Fruit fly (Drosophila melanogaster) whole organism, embryonic: Measurements from ENCODE around the gene ddbt.

Experiments
- Adf1 ChIP-seq: fragments of 200-800 bp; sonication (Bioruptor generic); IDR thresholded peaks from 2 replicates; pipeline ENCODE4 v1.3.6; 2022; ENCODE audit warnings: missing biosample characterization, missing genetic modification characterization
- Antp ChIP-seq: fragments of 200-800 bp; sonication (Bioruptor generic); optimal IDR thresholded peaks from 3 replicates; lab custom pipeline; 2016; ENCODE audit warnings: missing biosample characterization, missing genetic modification characterization
- Atf6 ChIP-seq: fragments of 200-800 bp; sonication (Bioruptor generic); IDR thresholded peaks from 2 replicates; pipeline ENCODE4 v1.3.6; 2022; ENCODE audit warnings: missing biosample characterization, missing genetic modification characterization
- B-H2 ChIP-seq: fragments of 200-800 bp; sonication (Bioruptor generic); optimal IDR thresholded peaks from 2 replicates; lab custom pipeline; 2018; ENCODE audit warnings: missing biosample characterization, mild to moderate bottlenecking, missing genetic modification characterization
- CG10959 ChIP-seq: fragments of 200-800 bp; sonication (Bioruptor generic); IDR thresholded peaks from 2 replicates; pipeline ENCODE4 v1.3.6; 2022; ENCODE audit warnings: missing biosample characterization, missing genetic modification characterization
- CG12391 ChIP-seq: fragments of 200-800 bp; sonication (Bioruptor generic); optimal IDR thresholded peaks from 3 replicates; lab custom pipeline; 2018; ENCODE audit warnings: missing biosample characterization, mild to moderate bottlenecking, missing genetic modification characterization, moderate library complexity
- CG14710 ChIP-seq: fragments of 200-800 bp; sonication (Bioruptor generic); optimal IDR thresholded peaks from 3 replicates; lab custom pipeline; 2019; ENCODE audit warnings: missing biosample characterization, mild to moderate bottlenecking, missing genetic modification characterization, moderate library complexity
- CG14965 ChIP-seq: fragments of 200-800 bp; sonication (Bioruptor generic); optimal IDR thresholded peaks from 2 replicates; lab custom pipeline; 2016; ENCODE audit warnings: missing biosample characterization, missing genetic modification characterization, borderline replicate concordance
- CG15269 ChIP-seq: fragments of 200-800 bp; sonication (Bioruptor generic); optimal IDR thresholded peaks from 2 replicates; lab custom pipeline; 2018; ENCODE audit warnings: missing biosample characterization, mild to moderate bottlenecking, missing genetic modification characterization, moderate library complexity
- CG15479 ChIP-seq: fragments of 200-800 bp; sonication (Bioruptor generic); optimal IDR thresholded peaks from 3 replicates; lab custom pipeline; 2019; ENCODE audit warnings: missing biosample characterization, mild to moderate bottlenecking, missing genetic modification characterization, moderate library complexity
- CG16815 ChIP-seq: fragments of 200-800 bp; sonication (Bioruptor generic); optimal IDR thresholded peaks from 3 replicates; lab custom pipeline; 2017; ENCODE audit warnings: missing biosample characterization, mild to moderate bottlenecking, missing genetic modification characterization
- CG17328 ChIP-seq: fragments of 200-800 bp; sonication (Bioruptor generic); IDR thresholded peaks from 2 replicates; pipeline ENCODE4 v1.3.6; 2022; ENCODE audit warnings: missing biosample characterization, missing genetic modification characterization
- CG18262 ChIP-seq: fragments of 200-800 bp; optimal IDR thresholded peaks from 3 replicates; lab custom pipeline; 2019; ENCODE audit warnings: missing biosample characterization, mild to moderate bottlenecking, missing genetic modification characterization, moderate library complexity
- CG30431 ChIP-seq: fragments of 200-800 bp; sonication (Bioruptor generic); optimal IDR thresholded peaks from 2 replicates; lab custom pipeline; 2017; ENCODE audit warnings: missing biosample characterization, missing genetic modification characterization
- CG33213 ChIP-seq: fragments of 200-800 bp; sonication (Bioruptor generic); optimal IDR thresholded peaks from 3 replicates; lab custom pipeline; 2016; ENCODE audit warnings: missing biosample characterization, missing genetic modification characterization
- CG34224 ChIP-seq: fragments of 200-800 bp; sonication (Bioruptor generic); IDR thresholded peaks from 3 replicates; pipeline ENCODE4 v1.3.6; 2022; ENCODE audit warnings: missing biosample characterization, missing genetic modification characterization; ENCODE audit not compliant: partially characterized antibody
- CG3838 ChIP-seq: fragments of 200-800 bp; sonication (Bioruptor generic); optimal IDR thresholded peaks from 3 replicates; lab custom pipeline; 2016; ENCODE audit warnings: missing biosample characterization, missing genetic modification characterization
- CG3995 ChIP-seq: fragments of 200-800 bp; sonication (Bioruptor generic); optimal IDR thresholded peaks from 3 replicates; lab custom pipeline; 2016; ENCODE audit warnings: missing biosample characterization, missing genetic modification characterization
- CG4282 ChIP-seq: fragments of 200-800 bp; sonication (Bioruptor generic); optimal IDR thresholded peaks from 2 replicates; lab custom pipeline; 2016; ENCODE audit warnings: missing biosample characterization, missing genetic modification characterization
- CG4328 ChIP-seq: fragments of 200-800 bp; sonication (Bioruptor generic); optimal IDR thresholded peaks from 3 replicates; lab custom pipeline; 2017; ENCODE audit warnings: missing biosample characterization, missing genetic modification reagents, missing genetic modification characterization
- CG8924 ChIP-seq: fragments of 200-800 bp; optimal IDR thresholded peaks from 3 replicates; lab custom pipeline; 2019; ENCODE audit warnings: missing biosample characterization, mild to moderate bottlenecking, missing genetic modification characterization, moderate library complexity
- CG8944 ChIP-seq: fragments of 200-800 bp; sonication (Bioruptor generic); optimal IDR thresholded peaks from 3 replicates; lab custom pipeline; 2016; ENCODE audit warnings: missing biosample characterization, missing genetic modification characterization
- CG9215 ChIP-seq: fragments of 200-800 bp; sonication (Bioruptor generic); IDR thresholded peaks from 2 replicates; pipeline ENCODE4 v1.3.6; 2022; ENCODE audit warnings: missing biosample characterization, missing genetic modification characterization
- CG9609 ChIP-seq: fragments of 200-800 bp; sonication (Bioruptor generic); optimal IDR thresholded peaks from 3 replicates; lab custom pipeline; 2016; ENCODE audit warnings: missing biosample characterization, missing genetic modification characterization
- CkIIα-i1 ChIP-seq: fragments of 200-800 bp; sonication (Bioruptor generic); IDR thresholded peaks from 2 replicates; pipeline ENCODE4 v1.3.6; 2022; ENCODE audit warnings: missing biosample characterization, missing genetic modification characterization
- ERR ChIP-seq: fragments of 200-800 bp; sonication (Bioruptor generic); optimal IDR thresholded peaks from 2 replicates; lab custom pipeline; 2016; ENCODE audit warnings: missing biosample characterization, missing genetic modification characterization
- Fer2 ChIP-seq: fragments of 200-800 bp; sonication (Bioruptor generic); optimal IDR thresholded peaks from 2 replicates; lab custom pipeline; 2018; ENCODE audit warnings: missing biosample characterization, mild to moderate bottlenecking, missing genetic modification characterization, moderate library complexity
- H15 ChIP-seq: fragments of 200-800 bp; sonication (Bioruptor generic); IDR thresholded peaks from 3 replicates; pipeline ENCODE4 v1.3.6; 2022; ENCODE audit warnings: missing biosample characterization, missing genetic modification characterization
- HHEX ChIP-seq: fragments of 200-800 bp; sonication (Bioruptor generic); optimal IDR thresholded peaks from 3 replicates; lab custom pipeline; 2017; ENCODE audit warnings: missing biosample characterization, mild to moderate bottlenecking, missing genetic modification characterization, missing genetic modification reagents
- MBD-R2 ChIP-seq: fragments of 200-800 bp; sonication (Bioruptor generic); IDR thresholded peaks from 2 replicates; pipeline ENCODE4 v1.3.6; 2022; ENCODE audit warnings: missing biosample characterization, missing genetic modification characterization
- Nf-YC ChIP-seq: fragments of 200-800 bp; optimal IDR thresholded peaks from 3 replicates; lab custom pipeline; 2019; ENCODE audit warnings: missing biosample characterization, mild to moderate bottlenecking, missing genetic modification characterization, moderate library complexity
- Sin3A ChIP-seq: fragments of >200 bp; optimal IDR thresholded peaks from 2 replicates; lab custom pipeline; 2018
- Stat92E ChIP-seq, 3 experiments: fragments of >200 bp in 2 of 3; fragments of 200-800 bp in 1 of 3; sonication (Bioruptor generic) in 1 of 3; optimal IDR thresholded peaks; 2 replicates each; lab custom pipeline; 2017 to 2019; ENCODE audit warnings: missing biosample characterization in 3 of 3, missing genetic modification characterization in 3 of 3, mild to moderate bottlenecking in 1 of 3, moderate library complexity in 1 of 3
- TFAM ChIP-seq: fragments of 200-800 bp; sonication (Bioruptor generic); optimal IDR thresholded peaks from 2 replicates; lab custom pipeline; 2017; ENCODE audit warnings: missing biosample characterization, missing genetic modification characterization, inconsistent platforms
- Taf1 ChIP-seq: fragments of 200-800 bp; sonication (Bioruptor generic); IDR thresholded peaks from 2 replicates; pipeline ENCODE4 v1.3.6; 2022; ENCODE audit warnings: missing biosample characterization, missing genetic modification characterization
- Xrp1 ChIP-seq: fragments of 200-800 bp; sonication (Bioruptor generic); IDR thresholded peaks from 2 replicates; pipeline ENCODE4 v1.3.6; 2022; ENCODE audit warnings: missing biosample characterization, missing genetic modification characterization
- aop ChIP-seq: fragments of 200-800 bp; sonication (Bioruptor generic); IDR thresholded peaks from 2 replicates; pipeline ENCODE4 v1.3.6; 2022; ENCODE audit warnings: missing biosample characterization, missing genetic modification characterization
- cas ChIP-seq: fragments of 200-800 bp; sonication (Bioruptor generic); IDR thresholded peaks from 2 replicates; pipeline ENCODE4 v1.3.6; 2022; ENCODE audit warnings: missing biosample characterization, missing genetic modification characterization
- dati ChIP-seq: fragments of 200-800 bp; sonication (Bioruptor generic); IDR thresholded peaks from 2 replicates; pipeline ENCODE4 v1.3.6; 2022; ENCODE audit warnings: missing biosample characterization, missing genetic modification characterization
- dimm ChIP-seq: fragments of 200-800 bp; sonication (Bioruptor generic); IDR thresholded peaks from 2 replicates; pipeline ENCODE4 v1.3.6; 2022; ENCODE audit warnings: missing biosample characterization, missing genetic modification characterization
- disco-r ChIP-seq: fragments of 200-800 bp; sonication (Bioruptor generic); optimal IDR thresholded peaks from 2 replicates; lab custom pipeline; 2016; ENCODE audit warnings: missing biosample characterization, missing genetic modification characterization
- kay ChIP-seq: fragments of 200-800 bp; sonication (Bioruptor generic); optimal IDR thresholded peaks from 2 replicates; lab custom pipeline; 2016; ENCODE audit warnings: missing biosample characterization, missing genetic modification characterization
- lola ChIP-seq, 3 experiments: fragments of >200 bp in 2 of 3; fragments of 200-800 bp in 1 of 3; sonication (Bioruptor generic) in 1 of 3; optimal IDR thresholded peaks; 2 replicates each; lab custom pipeline; 2017 to 2019; ENCODE audit warnings: missing biosample characterization in 3 of 3, missing genetic modification characterization in 3 of 3, mild to moderate bottlenecking in 1 of 3, moderate library complexity in 1 of 3
- nerfin-1 ChIP-seq: fragments of 200-800 bp; sonication (Bioruptor generic); optimal IDR thresholded peaks from 3 replicates; lab custom pipeline; 2019; ENCODE audit warnings: missing biosample characterization, mild to moderate bottlenecking, missing genetic modification characterization, moderate library complexity
- pita ChIP-seq: fragments of 200-800 bp; sonication (Bioruptor generic); optimal IDR thresholded peaks from 2 replicates; lab custom pipeline; 2017; ENCODE audit warnings: missing biosample characterization, mild to moderate bottlenecking, missing genetic modification characterization
- sens-2 ChIP-seq: fragments of 200-800 bp; sonication (Bioruptor generic); IDR thresholded peaks from 2 replicates; pipeline ENCODE4 v1.3.6; 2022; ENCODE audit warnings: missing biosample characterization, missing genetic modification characterization
- seq ChIP-seq: fragments of 200-800 bp; sonication (Bioruptor generic); IDR thresholded peaks from 2 replicates; pipeline ENCODE4 v1.3.6; 2022; ENCODE audit warnings: missing biosample characterization, missing genetic modification characterization
- tap ChIP-seq: fragments of 200-800 bp; optimal IDR thresholded peaks from 3 replicates; lab custom pipeline; 2019; ENCODE audit warnings: missing biosample characterization, mild to moderate bottlenecking, missing genetic modification characterization, moderate library complexity
- tgo ChIP-seq: fragments of 200-800 bp; sonication (Bioruptor generic); IDR thresholded peaks from 3 replicates; pipeline ENCODE4 v1.3.6; 2022; ENCODE audit warnings: missing biosample characterization, missing genetic modification characterization

Gene ddbt

DNA sequence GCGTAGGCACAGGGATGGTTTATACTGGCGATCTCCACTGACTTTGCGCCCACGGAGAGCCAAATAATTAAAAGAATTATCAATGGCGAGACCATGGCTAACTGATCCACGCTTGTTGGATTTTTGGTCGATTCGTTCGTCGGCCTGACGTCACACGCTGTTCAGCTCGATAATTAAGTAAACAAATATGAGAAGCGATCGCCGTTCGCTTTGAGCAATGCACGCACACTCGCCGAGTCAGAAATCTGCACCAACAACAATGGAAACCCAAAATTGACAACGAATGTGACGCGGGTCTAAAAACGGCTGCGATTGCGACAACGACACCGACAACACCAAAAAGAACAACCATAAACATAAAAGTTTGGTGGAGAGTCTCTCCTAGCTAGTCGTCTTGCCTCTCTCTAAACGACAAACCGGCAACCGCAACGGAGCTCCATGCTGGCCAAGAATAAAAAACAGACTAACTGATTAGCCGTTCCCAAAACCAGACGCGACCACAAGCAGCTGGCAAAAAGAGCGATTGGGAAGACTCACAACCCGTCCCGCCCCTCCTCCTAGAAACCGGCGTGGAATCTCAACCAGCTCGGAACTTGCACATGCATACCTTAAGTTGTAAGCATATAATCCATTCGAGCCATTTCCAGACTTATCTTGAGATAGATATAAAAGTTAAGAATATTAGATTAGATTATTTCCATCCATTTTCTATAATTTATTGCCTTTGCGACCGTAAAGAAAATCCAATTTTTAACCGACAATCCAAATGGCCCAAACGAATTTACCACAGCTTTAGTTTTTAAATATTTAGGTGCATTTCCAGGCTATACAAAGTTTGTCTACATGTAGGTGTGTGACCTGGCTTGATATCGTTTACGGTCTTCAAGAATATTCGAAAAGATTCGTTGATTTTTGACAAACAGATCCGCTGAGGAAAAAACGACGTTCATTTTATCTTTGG is 15.2 kb downstream of the ddbt start, which contains the start of gene mthl9 (continued):
- TF ChIP-seq CG14965 (GFP tag; lab: Kevin White, UChicago) (no peak), CG8944 (GFP tag; lab: Kevin White, UChicago) (no peak), TFAM (GFP tag; lab: Kevin White, UChicago) (no peak), CG10959 (GFP tag; lab: Robert Waterston, UW) (no peak), CG4282 (GFP tag; lab: Kevin White, UChicago) (no peak), CG34224 (GFP tag; lab: Robert Waterston, UW) (0 out of 3 replicates have a peak, but pooled peaks have one; percentile 52), Antp (GFP tag; lab: Kevin White, UChicago) (no peak), CG33213 (GFP tag; lab: Kevin White, UChicago) (no peak), CG17328 (GFP tag; lab: Robert Waterston, UW) (no peak; the same call in 1 of the 2 replicates), tap (tag; lab: Kevin White, UChicago) (peak; percentile 11), tgo (no peak), Adf1 (GFP tag; lab: Robert Waterston, UW) (peak; percentile 46; the same call in 1 of the 2 replicates), HHEX (no peak), H15 (GFP tag; lab: Robert Waterston, UW) (no peak), Nf-YC (peak; percentile 2), CG3995 (GFP tag; lab: Kevin White, UChicago) (no peak), CG12391 (tag; lab: Kevin White, UChicago) (no peak), CG9215 (GFP tag; lab: Robert Waterston, UW) (no peak), CG14710 (tag; lab: Kevin White, UChicago) (peak; percentile 0), CG15479 (GFP tag; lab: Kevin White, UChicago) (no peak), CG16815 (GFP tag; lab: Kevin White, UChicago) (no peak), CG18262 (tag; lab: Kevin White, UChicago) (no peak), MBD-R2 (GFP tag; lab: Robert Waterston, UW) (peak; percentile 7; the same call in 1 of the 2 replicates), CG3838 (GFP tag; lab: Kevin White, UChicago) (no peak), nerfin-1 (tag; lab: Kevin White, UChicago) (no peak), kay (GFP tag; lab: Kevin White, UChicago) (no peak), CG30431 (GFP tag; lab: Kevin White, UChicago) (no peak), CG8924 (tag; lab: Kevin White, UChicago) (peak; percentile 10), Stat92E (GFP tag; optimal IDR thresholded peaks at IDR 0.05; lab: Kevin White, UChicago) (no peak), Sin3A (lab: Kevin White, UChicago) (no peak), disco-r (GFP tag; lab: Kevin White, UChicago) (no peak), B-H2 (GFP tag; lab: Kevin White, UChicago) (peak; percentile 54), dati (GFP tag; lab: Robert Waterston, UW) (no peak), sens-2 (GFP tag; lab: Robert Waterston, UW) (no peak), Atf6 (GFP tag; lab: Robert Waterston, UW) (peak; percentile 56; the same call in 1 of the 2 replicates), CG15269 (peak; percentile 82), Fer2 (tag; lab: Kevin White, UChicago) (no peak), aop (GFP tag; lab: Robert Waterston, UW) (no peak), Taf1 (GFP tag; lab: Robert Waterston, UW) (no peak), CG9609 (GFP tag; lab: Kevin White, UChicago) (no peak), Xrp1 (GFP tag; lab: Robert Waterston, UW) (no peak), cas (no peak), seq (GFP tag; lab: Robert Waterston, UW) (0 out of 2 replicates have a peak, but pooled peaks have one; percentile 19), pita (peak; percentile 64), ERR (no peak), CkIIα-i1 (GFP tag; lab: Robert Waterston, UW) (no peak), dimm (GFP tag; lab: Robert Waterston, UW) (no peak), lola (GFP tag; optimal IDR thresholded peaks at IDR 0.05; lab: Kevin White, UChicago) (no peak), CG4328 (peak; percentile 26)
